Fruit fly (Drosophila melanogaster): ENCODE measurements around the gene D19B.

The D19B gene

DNA sequence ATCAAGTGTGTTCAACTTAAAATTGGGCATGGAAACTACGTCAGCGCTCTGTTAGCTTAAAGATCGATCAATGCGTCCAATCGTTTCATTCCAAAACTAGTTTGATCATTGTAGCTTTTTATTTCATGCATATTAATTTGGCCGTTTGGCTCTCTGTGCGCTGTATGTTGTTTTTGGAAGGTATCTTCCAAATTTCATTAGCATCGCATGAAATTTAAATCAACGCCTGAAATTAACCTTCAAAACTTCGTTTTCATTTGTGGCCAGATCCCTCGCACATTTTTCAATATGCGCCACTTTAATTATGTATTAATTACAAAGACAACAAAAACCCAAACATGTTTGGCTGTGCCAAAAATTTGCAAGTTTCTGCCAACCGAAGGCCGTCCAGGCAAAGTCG lies 46.1 kb downstream of the D19B start:
- TF ChIP-seq woc (GFP tag; optimal IDR thresholded peaks at IDR 0.05) (no peak), OdsH (GFP tag; optimal IDR thresholded peaks at IDR 0.05) (no peak), HLH106 (tag; optimal IDR thresholded peaks at IDR 0.05) (no peak), br (GFP tag; optimal IDR thresholded peaks at IDR 0.05) (no peak), N (GFP tag; optimal IDR thresholded peaks at IDR 0.05) (no peak), Dfd (GFP tag; optimal IDR thresholded peaks at IDR 0.05) (no peak), dmrt93B (GFP tag; optimal IDR thresholded peaks at IDR 0.05) (no peak), Myc (optimal IDR thresholded peaks at IDR 0.05) (no peak), Dif (GFP tag; optimal IDR thresholded peaks at IDR 0.05; ENCODE audit: partially characterized antibody) (no peak), Vsx2 (GFP tag; optimal IDR thresholded peaks at IDR 0.05; ENCODE audit: partially characterized antibody) (no peak), fru (GFP tag; optimal IDR thresholded peaks at IDR 0.05) (no peak)

DNA sequence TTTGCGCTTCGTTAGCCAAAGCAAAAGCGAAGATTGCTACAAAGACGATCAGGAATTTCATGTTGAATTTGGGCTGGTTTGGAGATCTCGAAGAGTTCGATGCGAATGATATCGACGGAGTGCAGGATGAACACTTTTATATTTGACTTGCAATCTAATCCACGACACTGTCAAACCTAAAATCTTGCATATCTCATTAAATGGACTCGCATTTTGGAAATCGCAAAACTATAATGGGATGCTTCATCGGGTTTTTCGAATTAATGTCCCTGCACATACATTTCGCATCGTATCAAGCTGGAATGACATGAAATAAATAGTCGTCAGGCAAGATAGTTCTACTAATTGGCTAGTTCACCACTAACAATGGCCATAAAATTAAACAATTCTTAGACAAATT lies 46.7 kb downstream of the D19B start, which contains the start of gene Lcp65Ae:
Gene Lcp65Ae (minus strand): TSS at position 101 of the 400 bp plus-strand sequence.
- no peak for TF ChIP-seq Hr78 (GFP tag; optimal IDR thresholded peaks at IDR 0.05)
- no peak for TF ChIP-seq Dfd (GFP tag; optimal IDR thresholded peaks at IDR 0.05)
- TF ChIP-seq OdsH (GFP tag; optimal IDR thresholded peaks at IDR 0.05), result no peak
- no peak for TF ChIP-seq N (GFP tag; optimal IDR thresholded peaks at IDR 0.05)
- no peak for TF ChIP-seq HLH106 (tag; optimal IDR thresholded peaks at IDR 0.05)
- TF ChIP-seq CG32264 (GFP tag; optimal IDR thresholded peaks at IDR 0.05), result no peak
- TF ChIP-seq Jra (GFP tag; optimal IDR thresholded peaks at IDR 0.05), result no peak
- TF ChIP-seq rgr (GFP tag; optimal IDR thresholded peaks at IDR 0.05), result no peak
- TF ChIP-seq lola (GFP tag; optimal IDR thresholded peaks at IDR 0.05), result no peak

DNA sequence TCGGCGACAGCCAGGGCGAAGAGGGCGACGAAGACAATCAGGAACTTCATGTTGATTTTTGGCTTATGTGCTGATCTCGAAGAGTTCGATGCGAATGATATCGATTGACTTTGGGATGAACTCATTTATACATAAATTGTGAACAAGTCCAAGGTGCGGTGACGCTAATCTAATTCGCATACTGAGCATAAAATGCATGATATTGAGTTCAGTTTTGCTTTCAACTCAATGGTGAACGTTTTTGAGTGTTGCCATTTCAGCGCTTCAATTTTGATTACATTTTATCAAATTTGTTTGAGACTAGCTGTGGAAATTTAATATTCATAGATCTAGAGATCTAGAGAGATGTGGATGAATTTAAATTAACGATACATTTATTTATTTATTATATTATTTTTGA lies 48.0 kb downstream of the D19B start, which contains the start of gene Lcp65Af:
Gene Lcp65Af (minus strand): TSS at position 101 of the 400 bp plus-strand sequence.
- TF ChIP-seq h (GFP tag; optimal IDR thresholded peaks at IDR 0.05) (no peak), tai (GFP tag; optimal IDR thresholded peaks at IDR 0.05) (no peak), GATAd (GFP tag; optimal IDR thresholded peaks at IDR 0.05) (no peak), jim (GFP tag; optimal IDR thresholded peaks at IDR 0.05) (no peak), Mio (GFP tag; optimal IDR thresholded peaks at IDR 0.05) (no peak), rgr (GFP tag; optimal IDR thresholded peaks at IDR 0.05) (no peak), CG9705 (GFP tag; optimal IDR thresholded peaks at IDR 0.05) (no peak), brk (GFP tag; optimal IDR thresholded peaks at IDR 0.05) (no peak), sage (GFP tag; optimal IDR thresholded peaks at IDR 0.05) (no peak), HLH106 (tag; optimal IDR thresholded peaks at IDR 0.05) (no peak), sv (GFP tag; optimal IDR thresholded peaks at IDR 0.05) (no peak), psq (GFP tag; optimal IDR thresholded peaks at IDR 0.05) (no peak), dmrt93B (GFP tag; optimal IDR thresholded peaks at IDR 0.05) (no peak), pan (optimal IDR thresholded peaks at IDR 0.05) (no peak), N (GFP tag; optimal IDR thresholded peaks at IDR 0.05) (no peak), Dif (GFP tag; optimal IDR thresholded peaks at IDR 0.05; ENCODE audit: partially characterized antibody) (no peak), Jra (GFP tag; optimal IDR thresholded peaks at IDR 0.05) (no peak)

DNA sequence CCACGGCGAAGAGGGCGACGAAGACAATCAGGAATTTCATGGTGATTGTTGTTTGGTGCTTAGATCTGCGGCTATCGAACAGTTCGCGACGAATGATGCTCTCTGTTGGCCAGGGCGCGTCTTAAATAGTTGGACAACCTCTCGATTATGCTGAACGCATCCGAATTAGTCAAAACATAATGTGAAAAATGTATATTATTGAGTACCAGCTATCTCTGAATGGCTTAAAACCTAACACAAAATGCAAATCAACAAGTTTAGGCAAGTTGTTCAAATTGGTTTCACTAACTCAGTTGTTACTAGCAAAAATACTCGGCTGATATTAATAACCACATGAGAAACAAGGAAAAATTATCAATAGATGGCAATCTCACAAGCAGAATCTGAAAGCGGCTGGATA lies 49.5 kb downstream of the D19B start, which contains the start of gene Lcp65Ag1:
Gene Lcp65Ag1 (minus strand): TSS at position 101 of the 400 bp plus-strand sequence.
- no peak for TF ChIP-seq lola (GFP tag; optimal IDR thresholded peaks at IDR 0.05)
- TF ChIP-seq foxo (GFP tag; optimal IDR thresholded peaks at IDR 0.05), result no peak
- no peak for TF ChIP-seq dl (GFP tag; optimal IDR thresholded peaks at IDR 0.05; ENCODE audit: insufficient read depth in 1 of 2, partially characterized antibody in 2 of 2)
- no peak for TF ChIP-seq woc (GFP tag; optimal IDR thresholded peaks at IDR 0.05)
- TF ChIP-seq Hr83 (GFP tag; optimal IDR thresholded peaks at IDR 0.05; ENCODE audit: poor library complexity, severe bottlenecking), result no peak
- no peak for TF ChIP-seq Myc (optimal IDR thresholded peaks at IDR 0.05)
- no peak for TF ChIP-seq h (GFP tag; optimal IDR thresholded peaks at IDR 0.05)
- no peak for TF ChIP-seq Dif (GFP tag; optimal IDR thresholded peaks at IDR 0.05; ENCODE audit: partially characterized antibody)
- TF ChIP-seq CG9705 (GFP tag; optimal IDR thresholded peaks at IDR 0.05), result no peak
- TF ChIP-seq Dfd (GFP tag; optimal IDR thresholded peaks at IDR 0.05), result no peak

DNA sequence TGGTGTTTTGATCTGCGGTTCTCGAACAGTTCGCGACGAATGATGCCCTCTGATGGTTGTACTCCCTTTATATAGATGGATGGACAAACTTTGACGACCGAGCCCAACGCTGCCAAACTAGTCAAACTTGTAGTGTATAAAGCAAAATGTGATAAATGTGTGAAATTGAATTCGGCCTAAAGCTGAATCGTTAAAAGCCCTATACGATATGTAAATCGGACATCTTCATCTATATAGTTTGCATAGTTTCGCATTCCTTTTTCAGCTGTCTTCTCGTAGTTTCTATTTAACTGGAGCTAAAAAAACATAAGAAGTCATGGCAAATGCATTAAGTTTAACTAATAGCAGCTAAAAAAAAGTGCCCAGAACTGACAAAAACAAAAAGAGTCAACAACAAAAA lies 51.2 kb downstream of the D19B start, which contains the start of gene Lcp65Ag2:
Gene Lcp65Ag2 (minus strand): TSS at position 48 of the 400 bp plus-strand sequence.
- TF ChIP-seq br (GFP tag; optimal IDR thresholded peaks at IDR 0.05) (no peak), Myc (optimal IDR thresholded peaks at IDR 0.05) (no peak), Dif (GFP tag; optimal IDR thresholded peaks at IDR 0.05; ENCODE audit: partially characterized antibody) (no peak), ey (GFP tag; optimal IDR thresholded peaks at IDR 0.05) (no peak), N (GFP tag; optimal IDR thresholded peaks at IDR 0.05) (no peak), brk (GFP tag; optimal IDR thresholded peaks at IDR 0.05) (no peak), GATAd (GFP tag; optimal IDR thresholded peaks at IDR 0.05) (no peak), CG9705 (GFP tag; optimal IDR thresholded peaks at IDR 0.05) (no peak), Rel (GFP tag; optimal IDR thresholded peaks at IDR 0.05) (no peak), Rel (tag; optimal IDR thresholded peaks at IDR 0.05) (no peak), dl (GFP tag; optimal IDR thresholded peaks at IDR 0.05; ENCODE audit: insufficient read depth in 1 of 2, partially characterized antibody in 2 of 2) (no peak), OdsH (GFP tag; optimal IDR thresholded peaks at IDR 0.05) (no peak)
